Worm (Caenorhabditis elegans): ENCODE results near the gene cdk-5.

DNA sequence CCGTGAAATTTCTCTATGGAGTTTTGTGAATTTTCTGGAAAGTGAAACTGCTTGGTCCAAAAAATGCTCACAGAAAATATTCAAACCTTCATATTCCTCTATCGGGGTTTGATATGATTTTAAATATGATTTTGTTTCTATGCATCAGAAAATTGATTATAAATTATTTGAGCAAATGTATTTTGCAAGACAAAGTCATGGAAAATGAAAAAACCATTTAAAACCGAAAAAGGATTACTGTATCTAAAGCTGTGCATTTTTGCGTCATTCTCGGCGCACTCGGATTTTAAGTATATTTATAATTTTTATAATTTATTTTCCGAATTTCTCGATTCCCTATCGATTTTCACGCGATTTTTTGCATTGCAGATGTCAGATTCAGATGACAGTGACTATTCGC lies 5.4 kb upstream of the cdk-5 start, which contains the start of gene pssy-2:
- no peak for TF ChIP-seq pha-4 (tag; optimal IDR thresholded peaks at IDR 0.05)
- no peak for TF ChIP-seq pqm-1 (tag; optimal IDR thresholded peaks at IDR 0.05)
- no peak for TF ChIP-seq elt-2 (tag; optimal IDR thresholded peaks at IDR 0.05)
- TF ChIP-seq ceh-24 (tag; optimal IDR thresholded peaks at IDR 0.05) = no peak
- TF ChIP-seq ets-4 (tag; optimal IDR thresholded peaks at IDR 0.05) = no peak
- TF ChIP-seq nhr-232 (tag; optimal IDR thresholded peaks at IDR 0.05) = no peak
- TF ChIP-seq fkh-10 (GFP tag; optimal IDR thresholded peaks at IDR 0.05) = no peak
- no peak for TF ChIP-seq C08G9.2 (tag; optimal IDR thresholded peaks at IDR 0.05)
- TF ChIP-seq ama-1 (optimal IDR thresholded peaks at IDR 0.05) = no peak
- TF ChIP-seq sox-4 (tag; optimal IDR thresholded peaks at IDR 0.05) = no peak
- no peak for TF ChIP-seq nhr-11 (tag; optimal IDR thresholded peaks at IDR 0.05)
- TF ChIP-seq dve-1 (tag; optimal IDR thresholded peaks at IDR 0.05) = no peak
- TF ChIP-seq pag-3 (tag; optimal IDR thresholded peaks at IDR 0.05; ENCODE audit: borderline replicate concordance) = no peak
- TF ChIP-seq rnt-1 (tag; optimal IDR thresholded peaks at IDR 0.05) = no peak

All from whole organism, late embryonic.